Worm (Caenorhabditis elegans): ENCODE measurements around the gene F44B9.9.

ce11 chrIII:8050944-8051343 is 20.1 kb upstream of the F44B9.9 start, which contains the start of gene K12H4.7:
- TF ChIP-seq skn-1 (tag; optimal IDR thresholded peaks at IDR 0.05) (no peak), ceh-32 (tag; optimal IDR thresholded peaks at IDR 0.05; ENCODE audit: poor library complexity) (no peak), D1046.2 (GFP tag; IDR thresholded peaks at IDR 0.05) (no peak)
